Fruit fly (Drosophila melanogaster) whole organism, embryonic: ENCODE data around the gene Vps8.
A peak's percentile ranks its signal among the peaks of the same experiment; 100 is the strongest.

ENCODE experiments used
- Abd-B ChIP-seq: fragments of 200-800 bp; sonication (Bioruptor generic); optimal IDR thresholded peaks from 2 replicates; lab custom pipeline; 2018; ENCODE audit warnings: missing biosample characterization, mild to moderate bottlenecking, missing genetic modification characterization, moderate library complexity
- Aef1 ChIP-seq: fragments of 200-800 bp; sonication (Bioruptor generic); IDR thresholded peaks from 3 replicates; pipeline ENCODE4 v1.3.6; 2022; ENCODE audit warnings: missing biosample characterization, missing genetic modification characterization
- CG10209 ChIP-seq: fragments of 200-800 bp; sonication (Bioruptor generic); optimal IDR thresholded peaks from 3 replicates; lab custom pipeline; 2017; ENCODE audit warnings: missing biosample characterization, mild to moderate bottlenecking, missing genetic modification characterization, missing genetic modification reagents
- CG10321 ChIP-seq: fragments of 200-800 bp; sonication (Bioruptor generic); IDR thresholded peaks from 2 replicates; pipeline ENCODE4 v1.3.6; 2022; ENCODE audit warnings: missing biosample characterization, missing genetic modification characterization
- CG10462 ChIP-seq: fragments of 200-800 bp; sonication (Bioruptor generic); optimal IDR thresholded peaks from 2 replicates; lab custom pipeline; 2016; ENCODE audit warnings: missing biosample characterization, missing genetic modification characterization
- CG12769 ChIP-seq: fragments of 200-800 bp; sonication (Bioruptor generic); optimal IDR thresholded peaks from 2 replicates; lab custom pipeline; 2019; ENCODE audit warnings: missing biosample characterization, mild to moderate bottlenecking, missing genetic modification characterization, moderate library complexity
- CG13296 ChIP-seq: fragments of 200-800 bp; sonication (Bioruptor generic); optimal IDR thresholded peaks from 3 replicates; lab custom pipeline; 2018; ENCODE audit warnings: missing biosample characterization, mild to moderate bottlenecking, missing genetic modification characterization
- CG13894 ChIP-seq: fragments of 200-800 bp; sonication (Bioruptor generic); optimal IDR thresholded peaks from 3 replicates; lab custom pipeline; 2018; ENCODE audit warnings: missing biosample characterization, mild to moderate bottlenecking, missing genetic modification characterization, moderate library complexity
- CG17912 ChIP-seq: fragments of 200-800 bp; sonication (Bioruptor generic); optimal IDR thresholded peaks from 2 replicates; lab custom pipeline; 2018; ENCODE audit warnings: missing biosample characterization, mild to moderate bottlenecking, missing genetic modification characterization
- CG18599 ChIP-seq: fragments of 200-800 bp; sonication (Bioruptor generic); optimal IDR thresholded peaks from 3 replicates; lab custom pipeline; 2017; ENCODE audit warnings: missing biosample characterization, missing genetic modification characterization, mild to moderate bottlenecking, moderate library complexity, missing genetic modification reagents
- CG2889 ChIP-seq: fragments of 200-800 bp; sonication (Bioruptor generic); IDR thresholded peaks from 3 replicates; pipeline ENCODE4 v1.3.6; 2022; ENCODE audit warnings: missing biosample characterization, missing genetic modification characterization
- CG30403 ChIP-seq: fragments of 200-800 bp; sonication (Bioruptor generic); optimal IDR thresholded peaks from 3 replicates; lab custom pipeline; 2016; ENCODE audit warnings: missing biosample characterization, missing genetic modification characterization
- CG32532 ChIP-seq: fragments of 200-800 bp; sonication (Bioruptor generic); IDR thresholded peaks from 2 replicates; pipeline ENCODE4 v1.3.6; 2022; ENCODE audit warnings: missing biosample characterization, missing genetic modification characterization
- CG7556 ChIP-seq: fragments of 200-800 bp; sonication (Bioruptor generic); optimal IDR thresholded peaks from 2 replicates; lab custom pipeline; 2017; ENCODE audit warnings: missing biosample characterization, mild to moderate bottlenecking, missing genetic modification characterization
- CG8281 ChIP-seq: fragments of 200-800 bp; sonication (Bioruptor generic); optimal IDR thresholded peaks from 2 replicates; lab custom pipeline; 2018; ENCODE audit warnings: missing biosample characterization, mild to moderate bottlenecking, missing genetic modification characterization, moderate library complexity
- CG8765 ChIP-seq: fragments of 200-800 bp; sonication (Bioruptor generic); IDR thresholded peaks from 2 replicates; pipeline ENCODE4 v1.3.6; 2022; ENCODE audit warnings: missing biosample characterization, missing genetic modification characterization
- CHES-1-like ChIP-seq: fragments of 200-800 bp; sonication (Bioruptor generic); optimal IDR thresholded peaks from 2 replicates; lab custom pipeline; 2016; ENCODE audit warnings: missing biosample characterization, missing genetic modification characterization
- CTCF ChIP-seq: fragments of 200-800 bp; sonication (Bioruptor generic); optimal IDR thresholded peaks from 2 replicates; lab custom pipeline; 2017; ENCODE audit warnings: missing biosample characterization, mild to moderate bottlenecking, missing genetic modification characterization, moderate library complexity
- Ets65A ChIP-seq: fragments of 200-800 bp; sonication (Bioruptor generic); peaks from one replicate; lab custom pipeline; 2016; ENCODE audit warnings: missing biosample characterization, missing genetic modification characterization
- Fer1 ChIP-seq: fragments of 200-800 bp; sonication (Bioruptor generic); optimal IDR thresholded peaks from 2 replicates; lab custom pipeline; 2017; ENCODE audit warnings: missing biosample characterization, mild to moderate bottlenecking, missing genetic modification characterization
- H15 ChIP-seq: fragments of 200-800 bp; sonication (Bioruptor generic); IDR thresholded peaks from 3 replicates; pipeline ENCODE4 v1.3.6; 2022; ENCODE audit warnings: missing biosample characterization, missing genetic modification characterization
- HLH54F ChIP-seq: fragments of 200-800 bp; sonication (Bioruptor generic); optimal IDR thresholded peaks from 3 replicates; lab custom pipeline; 2016; ENCODE audit warnings: missing biosample characterization, missing genetic modification characterization
- Nf-YC ChIP-seq: fragments of 200-800 bp; optimal IDR thresholded peaks from 3 replicates; lab custom pipeline; 2019; ENCODE audit warnings: missing biosample characterization, mild to moderate bottlenecking, missing genetic modification characterization, moderate library complexity
- Ravus ChIP-seq: fragments of 200-800 bp; sonication (Bioruptor generic); IDR thresholded peaks from 2 replicates; pipeline ENCODE4 v1.3.6; 2022; ENCODE audit warnings: missing biosample characterization, missing genetic modification characterization
- Taf1 ChIP-seq: fragments of 200-800 bp; sonication (Bioruptor generic); IDR thresholded peaks from 2 replicates; pipeline ENCODE4 v1.3.6; 2022; ENCODE audit warnings: missing biosample characterization, missing genetic modification characterization
- abd-A ChIP-seq: fragments of 200-800 bp; sonication (Bioruptor generic); optimal IDR thresholded peaks from 3 replicates; lab custom pipeline; 2019; ENCODE audit warnings: missing biosample characterization, mild to moderate bottlenecking, missing genetic modification characterization, moderate library complexity
- ash1 ChIP-seq: fragments of 200-800 bp; sonication (Bioruptor generic); optimal IDR thresholded peaks from 2 replicates; lab custom pipeline; 2018; ENCODE audit warnings: missing biosample characterization, mild to moderate bottlenecking, missing genetic modification characterization
- az2 ChIP-seq: fragments of 200-800 bp; sonication (Bioruptor generic); optimal IDR thresholded peaks from 3 replicates; lab custom pipeline; 2016; ENCODE audit warnings: missing biosample characterization, missing genetic modification characterization
- chinmo ChIP-seq: fragments of 200-800 bp; sonication (Bioruptor generic); IDR thresholded peaks from 4 replicates; pipeline ENCODE4 v1.3.6; 2022; ENCODE audit warnings: missing biosample characterization, missing genetic modification characterization; ENCODE audit not compliant: partially characterized antibody
- chm ChIP-seq: fragments of 200-800 bp; sonication (Bioruptor generic); IDR thresholded peaks from 2 replicates; pipeline ENCODE4 v1.3.6; 2022; ENCODE audit warnings: missing biosample characterization, missing genetic modification characterization
- crol ChIP-seq: fragments of 200-800 bp; sonication (Bioruptor generic); IDR thresholded peaks from 2 replicates; pipeline ENCODE4 v1.3.6; 2022; ENCODE audit warnings: missing biosample characterization, missing genetic modification characterization
- fd96Cb ChIP-seq: fragments of 200-800 bp; sonication (Bioruptor generic); optimal IDR thresholded peaks from 2 replicates; lab custom pipeline; 2018; ENCODE audit warnings: missing biosample characterization, mild to moderate bottlenecking, missing genetic modification characterization, moderate library complexity
- grn ChIP-seq: fragments of 200-800 bp; sonication (Bioruptor generic); optimal IDR thresholded peaks from 3 replicates; lab custom pipeline; 2017; ENCODE audit warnings: missing biosample characterization, missing genetic modification characterization
- h ChIP-seq: fragments of >200 bp; optimal IDR thresholded peaks from 2 replicates; lab custom pipeline; 2017
- jumu ChIP-seq: fragments of 200-800 bp; sonication (Bioruptor generic); optimal IDR thresholded peaks from 3 replicates; lab custom pipeline; 2016; ENCODE audit warnings: missing biosample characterization, missing genetic modification characterization
- lilli ChIP-seq: fragments of 200-800 bp; sonication (Bioruptor generic); optimal IDR thresholded peaks from 3 replicates; lab custom pipeline; 2016; ENCODE audit warnings: missing biosample characterization, missing genetic modification characterization
- oc ChIP-seq: fragments of 200-800 bp; sonication (Bioruptor generic); optimal IDR thresholded peaks from 2 replicates; lab custom pipeline; 2018; ENCODE audit warnings: missing biosample characterization, mild to moderate bottlenecking, missing genetic modification characterization, moderate library complexity
- org-1 ChIP-seq: fragments of 200-800 bp; sonication (Bioruptor generic); optimal IDR thresholded peaks from 2 replicates; lab custom pipeline; 2017; ENCODE audit warnings: missing biosample characterization, missing genetic modification characterization
- peb ChIP-seq: fragments of 200-800 bp; sonication (Bioruptor generic); IDR thresholded peaks from 2 replicates; pipeline ENCODE4 v1.3.6; 2022; ENCODE audit warnings: missing biosample characterization, missing genetic modification characterization
- repo ChIP-seq: fragments of 200-800 bp; sonication (Bioruptor generic); optimal IDR thresholded peaks from 2 replicates; lab custom pipeline; 2016; ENCODE audit warnings: missing biosample characterization, missing genetic modification characterization
- schlank ChIP-seq: fragments of 200-800 bp; sonication (Bioruptor generic); optimal IDR thresholded peaks from 2 replicates; lab custom pipeline; 2018; ENCODE audit warnings: missing biosample characterization, mild to moderate bottlenecking, missing genetic modification characterization
- sd ChIP-seq: fragments of 200-800 bp; sonication (Bioruptor generic); optimal IDR thresholded peaks from 3 replicates; lab custom pipeline; 2018; ENCODE audit warnings: missing biosample characterization, mild to moderate bottlenecking, missing genetic modification characterization, moderate library complexity
- sens ChIP-seq: fragments of 200-800 bp; sonication (Bioruptor generic); peaks from one replicate; lab custom pipeline; 2016; ENCODE audit warnings: missing biosample characterization, missing genetic modification characterization
- sim ChIP-seq: fragments of 200-800 bp; sonication (Bioruptor generic); IDR thresholded peaks from 2 replicates; pipeline ENCODE4 v1.3.6; 2022; ENCODE audit warnings: missing biosample characterization, missing genetic modification characterization
- sqz ChIP-seq: fragments of 200-800 bp; sonication (Bioruptor generic); optimal IDR thresholded peaks from 3 replicates; lab custom pipeline; 2018; ENCODE audit warnings: missing biosample characterization, mild to moderate bottlenecking, missing genetic modification characterization
- sr ChIP-seq: fragments of 200-800 bp; sonication (Bioruptor generic); IDR thresholded peaks from 3 replicates; pipeline ENCODE4 v1.3.6; 2022; ENCODE audit warnings: missing biosample characterization, missing genetic modification characterization
- vvl ChIP-seq: fragments of 200-800 bp; sonication (Bioruptor generic); IDR thresholded peaks from 2 replicates; pipeline ENCODE4 v1.3.6; 2022; ENCODE audit warnings: missing biosample characterization, missing genetic modification characterization
- zf30C ChIP-seq: fragments of 200-800 bp; sonication (Bioruptor generic); optimal IDR thresholded peaks from 3 replicates; lab custom pipeline; 2018; ENCODE audit warnings: missing biosample characterization, mild to moderate bottlenecking, missing genetic modification characterization

The Vps8 gene

dm6 chr3L:6453482-6453881 is 41.6 kb downstream of the Vps8 start:
- TF ChIP-seq CG10321: 0 out of 2 replicates have a peak, but pooled peaks have one; percentile 18
- no peak for TF ChIP-seq org-1 (GFP tag; lab: Kevin White, UChicago)

- TF ChIP-seq oc (tag; lab: Kevin White, UChicago): peak; percentile 82
- peak; percentile 96 for TF ChIP-seq sd (tag; lab: Kevin White, UChicago)
- no peak for TF ChIP-seq Aef1 (GFP tag; lab: Robert Waterston, UW)
- TF ChIP-seq sens (GFP tag; lab: Kevin White, UChicago): peak; percentile 61
- TF ChIP-seq CTCF (GFP tag; lab: Kevin White, UChicago): no peak
- 0 out of 4 replicates have a peak, but pooled peaks have one; percentile 64 for TF ChIP-seq chinmo
- TF ChIP-seq jumu (GFP tag; lab: Kevin White, UChicago): no peak
- TF ChIP-seq Abd-B: peak; percentile 50
- TF ChIP-seq abd-A: peak; percentile 92
- TF ChIP-seq vvl (GFP tag; lab: Robert Waterston, UW): peak; percentile 73
- peak; percentile 65 for TF ChIP-seq CG12769
Observed at dm6 chr3L:6452347-6452746, 42.8 kb downstream of the Vps8 start.

dm6 chr3L:6451572-6451971 is 43.5 kb downstream of the Vps8 start:
- no peak for TF ChIP-seq Ravus (GFP tag; lab: Robert Waterston, UW)
- TF ChIP-seq CG8281 (tag; lab: Kevin White, UChicago): peak; percentile 93
- 0 out of 2 replicates have a peak, but pooled peaks have one; percentile 22 for TF ChIP-seq crol (GFP tag; lab: Robert Waterston, UW)
- peak; percentile 35 for TF ChIP-seq grn
- TF ChIP-seq Ets65A: peak; percentile 12
- no peak for TF ChIP-seq HLH54F
- no peak for TF ChIP-seq org-1 (GFP tag; lab: Kevin White, UChicago)
- TF ChIP-seq CG10209: peak; percentile 12
- no peak for TF ChIP-seq Fer1
- no peak for TF ChIP-seq CHES-1-like (GFP tag; lab: Kevin White, UChicago)
- TF ChIP-seq peb: no peak
- TF ChIP-seq, all 482 proteins: peak for 5

- peak; percentile 81 for TF ChIP-seq oc (tag; lab: Kevin White, UChicago)
- TF ChIP-seq CG30403 (GFP tag; lab: Kevin White, UChicago): no peak
- no peak for TF ChIP-seq lilli
- TF ChIP-seq fd96Cb: no peak
- peak; percentile 48 for TF ChIP-seq sens (GFP tag; lab: Kevin White, UChicago)
- no peak for TF ChIP-seq schlank (tag; lab: Kevin White, UChicago)
- no peak for TF ChIP-seq CG18599
- peak; percentile 77; the same call in 2 of the 3 replicates for TF ChIP-seq sr (GFP tag; lab: Robert Waterston, UW)
- TF ChIP-seq ash1 (GFP tag; lab: Kevin White, UChicago): no peak
- no peak for TF ChIP-seq h
- no peak for TF ChIP-seq CG2889 (GFP tag; lab: Robert Waterston, UW)
- TF ChIP-seq chm (GFP tag; lab: Robert Waterston, UW): 0 out of 2 replicates have a peak, but pooled peaks have one; percentile 8
- no peak for TF ChIP-seq CG13296
- no peak for TF ChIP-seq Taf1 (GFP tag; lab: Robert Waterston, UW)
- no peak for TF ChIP-seq sim (GFP tag; lab: Robert Waterston, UW)
- no peak for TF ChIP-seq az2 (GFP tag; lab: Kevin White, UChicago)
- no peak for TF ChIP-seq CG10462 (GFP tag; lab: Kevin White, UChicago)
- no peak for TF ChIP-seq repo (GFP tag; lab: Kevin White, UChicago)
- no peak for TF ChIP-seq CG17912
- peak; percentile 78; the same call in 1 of the 4 replicates for TF ChIP-seq chinmo
- no peak for TF ChIP-seq Nf-YC
- no peak for TF ChIP-seq CG7556 (GFP tag; lab: Kevin White, UChicago)
- no peak for TF ChIP-seq CG8765 (GFP tag; lab: Robert Waterston, UW)
- no peak for TF ChIP-seq CG32532 (GFP tag; lab: Robert Waterston, UW)
- TF ChIP-seq zf30C (GFP tag; lab: Kevin White, UChicago): no peak
- peak; percentile 16 for TF ChIP-seq CG13894 (tag; lab: Kevin White, UChicago)
- peak; percentile 65 for TF ChIP-seq sqz
- no peak for TF ChIP-seq H15 (GFP tag; lab: Robert Waterston, UW)
Observed at dm6 chr3L:6449159-6449664, 45.9 kb downstream of the Vps8 start.
